Worm (Caenorhabditis elegans) whole organism, L4/young adult: ENCODE data around the gene AH9.3.

ENCODE experiments used
- W03F9.2 ChIP-seq: fragments of 150-350 bp; optimal IDR thresholded peaks from 2 replicates; lab custom pipeline; 2014; ENCODE audit warnings: missing biosample characterization, missing genetic modification characterization
- dao-5 ChIP-seq: sonication (generic microtip); optimal IDR thresholded peaks from 2 replicates; lab custom pipeline; 2016; ENCODE audit warnings: missing genotype, missing genetic modification characterization, moderate library complexity, missing compliant biosample characterization
- him-1 ChIP-seq: sonication (generic microtip); optimal IDR thresholded peaks from 2 replicates; lab custom pipeline; 2016; ENCODE audit warnings: missing genotype, missing genetic modification reagents, missing genetic modification characterization, missing compliant biosample characterization

- TF ChIP-seq him-1 (tag; lab: Kevin White, UChicago) (no peak), dao-5 (tag; lab: Kevin White, UChicago) (no peak), W03F9.2 (tag; lab: Kevin White, UChicago) (no peak)
These were observed 2.9 kb downstream of the AH9.3 start, which contains the start of gene crn-4 for ce11 chrX:2258001-2258400.
